Worm (Caenorhabditis elegans) whole organism, L3 larva: ENCODE results near the gene srh-287.

Experiments
- R02D3.7 ChIP-seq: fragments of 150-350 bp; optimal IDR thresholded peaks from 2 replicates; lab custom pipeline; 2014; ENCODE audit warnings: missing biosample characterization, missing genetic modification characterization
- ZK546.5 ChIP-seq: sonication (generic microtip); optimal IDR thresholded peaks from 2 replicates; lab custom pipeline; 2017; ENCODE audit warnings: missing biosample characterization, missing genetic modification characterization
- ama-1 ChIP-seq: fragments of 150-350 bp; optimal IDR thresholded peaks from 2 replicates; lab custom pipeline; 2018
- fkh-10 ChIP-seq: sonication (generic microtip); optimal IDR thresholded peaks from 2 replicates; lab custom pipeline; 2017; ENCODE audit warnings: missing biosample characterization, missing genetic modification reagents, missing genetic modification characterization
- nhr-237 ChIP-seq: fragments of 150-350 bp; optimal IDR thresholded peaks from 2 replicates; lab custom pipeline; 2014; ENCODE audit warnings: missing biosample characterization, missing genetic modification characterization

- no peak for TF ChIP-seq fkh-10 (GFP tag; lab: Kevin White, UChicago)
- no peak for TF ChIP-seq ZK546.5 (tag; lab: Kevin White, UChicago)
- no peak for TF ChIP-seq ama-1
- no peak for TF ChIP-seq nhr-237
- no peak for TF ChIP-seq R02D3.7 (tag; lab: Kevin White, UChicago)
Measured at ce11 chrV:17783542-17783941, 17.1 kb upstream of the srh-287 start, which contains the start of gene srab-12.
